Fruit fly (Drosophila melanogaster) Kc167 (cell line): Measurements from ENCODE around the gene beta-Spec.

Source experiments
- Myc ChIP-seq: fragments of >200 bp; optimal IDR thresholded peaks from 2 replicates; lab custom pipeline; 2017; ENCODE audit warnings: missing external identifiers
- Sin3A ChIP-seq: fragments of >200 bp; optimal IDR thresholded peaks from 2 replicates; lab custom pipeline; 2018; ENCODE audit warnings: missing external identifiers
- h ChIP-seq: fragments of >200 bp; optimal IDR thresholded peaks from 3 replicates; lab custom pipeline; 2018; ENCODE audit warnings: missing external identifiers
- insv ChIP-seq: fragments of >200 bp; optimal IDR thresholded peaks from 3 replicates; lab custom pipeline; 2018; ENCODE audit warnings: missing external identifiers
- psq ChIP-seq: fragments of >200 bp; optimal IDR thresholded peaks from 2 replicates; lab custom pipeline; 2017; ENCODE audit warnings: missing external identifiers
- ttk ChIP-seq: sonication (Bioruptor generic); optimal IDR thresholded peaks from 2 replicates; lab custom pipeline; 2017; ENCODE audit warnings: missing external identifiers

beta-Spec gene

dm6 chrX:17702738-17703570 lies 45.8 kb downstream of the beta-Spec start, which contains the start of the genes CG8188 and par-6:
CG8188 (minus strand) TSS chrX:17703024.
par-6 (plus strand) TSS chrX:17703352.
- TF ChIP-seq Sin3A (no peak), insv (no peak), psq (lab: Kevin White, UChicago) (no peak), ttk (lab: Kevin White, UChicago) (no peak), h (lab: Kevin White, UChicago) (no peak), Myc (lab: Kevin White, UChicago) (no peak)

dm6 chrX:17707691-17708090 lies 50.5 kb downstream of the beta-Spec start:
- TF ChIP-seq insv (no peak), Myc (lab: Kevin White, UChicago) (no peak), Sin3A (no peak), ttk (lab: Kevin White, UChicago) (no peak), h (lab: Kevin White, UChicago) (no peak), psq (lab: Kevin White, UChicago) (no peak)

- no peak for TF ChIP-seq insv
- no peak for TF ChIP-seq Sin3A
- no peak for TF ChIP-seq Myc (lab: Kevin White, UChicago)
- TF ChIP-seq ttk (lab: Kevin White, UChicago) = no peak
These were observed 51.7 kb downstream of the beta-Spec start for dm6 chrX:17708843-17709242.

- TF ChIP-seq Myc (lab: Kevin White, UChicago) (no peak), psq (lab: Kevin White, UChicago) (peak; percentile 78)
These were observed 52.5 kb downstream of the beta-Spec start, which contains the start of the genes CG8173 and raskol for dm6 chrX:17709546-17710272. CG8173 (minus strand) TSS chrX:17709653. raskol (plus strand) TSS chrX:17710144.

- no peak for TF ChIP-seq ttk (lab: Kevin White, UChicago)
- no peak for TF ChIP-seq Myc (lab: Kevin White, UChicago)
- no peak for TF ChIP-seq h (lab: Kevin White, UChicago)
- TF ChIP-seq psq (lab: Kevin White, UChicago) = peak; percentile 60
These were observed 53.3 kb downstream of the beta-Spec start for dm6 chrX:17710273-17711085.

dm6 chrX:17711916-17712315 lies 54.7 kb downstream of the beta-Spec start:
- TF ChIP-seq Sin3A (no peak), insv (no peak), Myc (lab: Kevin White, UChicago) (no peak), h (lab: Kevin White, UChicago) (no peak), psq (lab: Kevin White, UChicago) (no peak), ttk (lab: Kevin White, UChicago) (no peak)

dm6 chrX:17712466-17712865 lies 55.3 kb downstream of the beta-Spec start:
- TF ChIP-seq insv (no peak), psq (lab: Kevin White, UChicago) (no peak), ttk (lab: Kevin White, UChicago) (no peak), h (lab: Kevin White, UChicago) (no peak), Myc (lab: Kevin White, UChicago) (no peak), Sin3A (no peak)

- TF ChIP-seq Sin3A (no peak), Myc (lab: Kevin White, UChicago) (no peak), psq (lab: Kevin White, UChicago) (no peak), insv (no peak)
These were observed 56.0 kb downstream of the beta-Spec start for dm6 chrX:17712995-17713739.

dm6 chrX:17713740-17714135 lies 56.6 kb downstream of the beta-Spec start:
- TF ChIP-seq h (lab: Kevin White, UChicago) (no peak), Sin3A (no peak), insv (no peak), ttk (lab: Kevin White, UChicago) (no peak), Myc (lab: Kevin White, UChicago) (no peak), psq (lab: Kevin White, UChicago) (no peak)

dm6 chrX:17714976-17715375 lies 57.8 kb downstream of the beta-Spec start:
- no peak for TF ChIP-seq Sin3A
- TF ChIP-seq ttk (lab: Kevin White, UChicago) = no peak
- no peak for TF ChIP-seq Myc (lab: Kevin White, UChicago)
- TF ChIP-seq h (lab: Kevin White, UChicago) = no peak
- no peak for TF ChIP-seq insv
- TF ChIP-seq psq (lab: Kevin White, UChicago) = no peak
